Worm (Caenorhabditis elegans): Measurements from ENCODE around the gene gst-5.
"Not testable (repeated sequence)": the region's sequence is repeated elsewhere in the genome, so short reads cannot be mapped to it uniquely, and the experiment has no call there.

The gst-5 gene

DNA sequence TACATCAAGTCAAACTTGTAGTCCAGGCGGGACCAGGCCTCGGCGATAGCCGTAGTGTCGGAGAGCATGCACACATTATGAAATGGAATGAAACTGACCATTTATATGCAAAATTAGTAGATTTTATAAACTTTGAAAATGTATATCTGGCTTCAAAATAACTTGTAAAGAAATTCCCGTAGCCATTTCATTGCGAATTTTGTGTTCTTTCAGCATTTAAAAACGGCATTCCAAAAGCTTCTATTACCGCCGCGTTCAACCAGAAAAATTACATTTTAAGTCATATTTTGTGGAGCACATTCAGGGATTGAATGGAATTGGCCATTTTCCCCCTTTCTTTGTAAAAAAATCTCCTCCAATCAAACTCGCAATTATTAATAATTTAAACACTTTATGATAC is 27.3 kb upstream of the gst-5 start, which contains the start of gene Y19D2B.1:
Y19D2B.1 (minus strand) TSS at position 101 of the 400 bp plus-strand sequence.
- TF ChIP-seq daf-12 (tag; optimal IDR thresholded peaks at IDR 0.05); mdt-29 (GFP tag; IDR thresholded peaks at IDR 0.05); pha-4 (GFP tag; IDR thresholded peaks at IDR 0.05); pha-4 (tag; optimal IDR thresholded peaks at IDR 0.05): not testable (repeated sequence)

DNA sequence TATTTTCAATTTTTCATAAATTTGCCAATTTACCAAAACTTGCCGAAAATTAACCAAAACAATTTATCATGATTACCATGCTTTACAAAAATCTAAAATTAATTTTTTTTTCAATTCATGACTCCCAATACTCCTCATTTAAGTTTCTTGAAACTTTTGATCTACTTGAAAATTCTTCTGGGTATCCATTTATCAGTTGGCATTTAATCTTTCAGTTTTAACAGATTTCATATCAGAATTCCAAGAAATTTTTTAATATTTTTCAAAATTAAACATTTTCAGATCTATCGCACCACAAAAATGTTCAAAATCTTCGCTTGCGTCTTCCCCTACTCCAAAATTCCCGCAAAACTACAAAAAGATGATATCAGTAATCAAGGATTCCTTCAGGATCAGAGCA is 26.2 kb upstream of the gst-5 start, which contains the start of gene Y19D2B.2:
Y19D2B.2 (plus strand) TSS at position 301 of the 400 bp plus-strand sequence.
- TF ChIP-seq aha-1 (tag) = peak; percentile 13
- no peak for TF ChIP-seq mxl-2 (GFP tag; conservative IDR thresholded peaks at IDR 0.05)

DNA sequence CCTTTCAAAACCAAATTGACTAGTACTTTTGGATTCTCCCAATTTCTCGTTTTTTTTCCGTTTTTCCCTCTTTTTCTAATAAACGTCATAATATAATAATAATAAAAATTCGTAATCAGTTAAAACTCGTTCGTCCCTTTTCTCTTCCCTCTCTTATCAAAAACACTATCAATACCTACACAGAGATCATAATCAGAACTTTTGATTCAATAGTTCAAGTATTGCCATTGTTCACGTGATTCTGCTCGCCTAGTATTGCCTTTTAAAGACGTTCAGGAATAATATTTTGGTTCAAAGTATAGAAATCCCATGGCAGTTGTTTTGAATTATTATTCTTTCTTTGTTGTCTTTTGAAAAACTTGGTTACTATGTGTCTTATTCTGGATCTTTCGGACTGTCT is 25.5 kb upstream of the gst-5 start:
- TF ChIP-seq daf-16 (GFP tag; optimal IDR thresholded peaks at IDR 0.05) (no peak), daf-16 (tag; optimal IDR thresholded peaks at IDR 0.05) (peak; percentile 98), nhr-77 (tag; optimal IDR thresholded peaks at IDR 0.05) (peak; percentile 84), daf-19 (GFP tag; conservative IDR thresholded peaks at IDR 0.05) (no peak), daf-8 (GFP tag; IDR thresholded peaks at IDR 0.05) (no peak), madf-5 (GFP tag; IDR thresholded peaks at IDR 0.05) (no peak), nhr-42 (GFP tag; IDR thresholded peaks at IDR 0.05) (no peak), mep-1 (tag; optimal IDR thresholded peaks at IDR 0.05) (peak; percentile 63), nhr-237 (tag; optimal IDR thresholded peaks at IDR 0.05) (no peak), fos-1 (tag; optimal IDR thresholded peaks at IDR 0.05) (no peak), hif-1 (tag; optimal IDR thresholded peaks at IDR 0.05) (peak in 1 of 2 experiments; percentile 56), madf-9 (GFP tag; conservative IDR thresholded peaks at IDR 0.05) (no peak), egl-27 (tag; optimal IDR thresholded peaks at IDR 0.05) (no peak), dmd-6 (GFP tag; IDR thresholded peaks at IDR 0.05) (peak; percentile 89), dmd-9 (GFP tag; IDR thresholded peaks at IDR 0.05) (no peak), F49E8.2 (tag; optimal IDR thresholded peaks at IDR 0.05; ENCODE audit: borderline replicate concordance) (no peak), aha-1 (tag) (peak; percentile 83), hlh-30 (tag; optimal IDR thresholded peaks at IDR 0.05; ENCODE audit: insufficient read depth) (peak; percentile 78), rbr-2 (tag; optimal IDR thresholded peaks at IDR 0.05) (no peak), lsy-2 (tag; optimal IDR thresholded peaks at IDR 0.05) (peak in 1 of 2 experiments; percentile 32), ZK546.5 (tag; optimal IDR thresholded peaks at IDR 0.05) (no peak), nhr-28 (tag; optimal IDR thresholded peaks at IDR 0.05) (peak; percentile 97), nhr-48 (tag; optimal IDR thresholded peaks at IDR 0.05) (peak; percentile 57), mdt-29 (GFP tag; IDR thresholded peaks at IDR 0.05) (no peak), sdz-12 (GFP tag; optimal IDR thresholded peaks at IDR 0.05) (no peak), hmg-1.1 (GFP tag; IDR thresholded peaks at IDR 0.05) (no peak), nhr-10 (tag; optimal IDR thresholded peaks at IDR 0.05) (peak; percentile 28), tra-1 (GFP tag; IDR thresholded peaks at IDR 0.05) (peak; percentile 33; the same call in 1 of the 2 replicates), pqm-1 (tag; optimal IDR thresholded peaks at IDR 0.05) (peak; percentile 93), Y75B8A.6 (GFP tag; IDR thresholded peaks at IDR 0.05) (no peak), hlh-11 (tag; optimal IDR thresholded peaks at IDR 0.05) (peak; percentile 80), lin-38 (GFP tag; IDR thresholded peaks at IDR 0.05) (no peak), mxl-3 (GFP tag; optimal IDR thresholded peaks at IDR 0.05) (no peak), spr-1 (tag; optimal IDR thresholded peaks at IDR 0.05) (no peak), lin-1 (GFP tag; IDR thresholded peaks at IDR 0.05) (peak; percentile 13; the same call in 1 of the 2 replicates), ZK337.2 (GFP tag; IDR thresholded peaks at IDR 0.05) (no peak), T26A8.4 (GFP tag; IDR thresholded peaks at IDR 0.05) (no peak), nhr-25 (tag; optimal IDR thresholded peaks at IDR 0.05; ENCODE audit: borderline replicate concordance, insufficient read depth) (no peak), jun-1 (tag; optimal IDR thresholded peaks at IDR 0.05) (no peak), dve-1 (tag; optimal IDR thresholded peaks at IDR 0.05; ENCODE audit: insufficient read depth) (peak; percentile 93), attf-4 (tag; optimal IDR thresholded peaks at IDR 0.05) (no peak), ztf-7 (tag; optimal IDR thresholded peaks at IDR 0.05) (no peak), nhr-6 (tag; optimal IDR thresholded peaks at IDR 0.05) (no peak), ctbp-1 (GFP tag; IDR thresholded peaks at IDR 0.05) (no peak)
